Worm (Caenorhabditis elegans) whole organism, L2 larva: ENCODE results near the gene C33H5.13.

Experiments used
- F13H6.1 ChIP-seq: sonication (generic microtip); optimal IDR thresholded peaks from 2 replicates; lab custom pipeline; 2016; ENCODE audit warnings: missing genetic modification characterization, missing compliant biosample characterization
- elt-1 ChIP-seq: fragments of 150-350 bp; optimal IDR thresholded peaks from 2 replicates; lab custom pipeline; 2014; ENCODE audit warnings: missing biosample characterization, missing genetic modification characterization
- fos-1 ChIP-seq: fragments of 150-350 bp; optimal IDR thresholded peaks from 2 replicates; lab custom pipeline; 2014; ENCODE audit warnings: missing biosample characterization, missing genetic modification characterization
- lin-13 ChIP-seq: fragments of 150-350 bp; optimal IDR thresholded peaks from 2 replicates; lab custom pipeline; 2014; ENCODE audit warnings: missing biosample characterization, missing genetic modification reagents, missing genetic modification characterization
- mdl-1 ChIP-seq, 2 experiments: fragments of 150-350 bp in 1 of 2; sonication (generic microtip) in 1 of 2; optimal IDR thresholded peaks; 2 replicates each; lab custom pipeline; 2017; ENCODE audit warnings: missing biosample characterization in 2 of 2, missing genetic modification characterization in 2 of 2
- nhr-11 ChIP-seq: fragments of 150-350 bp; optimal IDR thresholded peaks from 2 replicates; lab custom pipeline; 2014; ENCODE audit warnings: missing biosample characterization, missing genetic modification characterization
- nhr-237 ChIP-seq: fragments of 150-350 bp; optimal IDR thresholded peaks from 2 replicates; lab custom pipeline; 2014; ENCODE audit warnings: missing biosample characterization, missing genetic modification characterization
- nhr-6 ChIP-seq: fragments of 150-350 bp; optimal IDR thresholded peaks from 2 replicates; lab custom pipeline; 2014; ENCODE audit warnings: missing biosample characterization, missing genetic modification characterization
- skn-1 ChIP-seq: sonication (generic microtip); optimal IDR thresholded peaks from 2 replicates; lab custom pipeline; 2017; ENCODE audit warnings: missing biosample characterization, missing genetic modification characterization
- zag-1 ChIP-seq: fragments of 150-350 bp; optimal IDR thresholded peaks from 2 replicates; lab custom pipeline; 2014; ENCODE audit warnings: missing biosample characterization, missing genetic modification characterization
- ztf-1 ChIP-seq: fragments of 200-800 bp; sonication (Bioruptor generic); conservative IDR thresholded peaks from 2 replicates; pipeline ENCODE4 v1.3.6; 2022; ENCODE audit warnings: missing genetic modification characterization, missing compliant biosample characterization

DNA sequence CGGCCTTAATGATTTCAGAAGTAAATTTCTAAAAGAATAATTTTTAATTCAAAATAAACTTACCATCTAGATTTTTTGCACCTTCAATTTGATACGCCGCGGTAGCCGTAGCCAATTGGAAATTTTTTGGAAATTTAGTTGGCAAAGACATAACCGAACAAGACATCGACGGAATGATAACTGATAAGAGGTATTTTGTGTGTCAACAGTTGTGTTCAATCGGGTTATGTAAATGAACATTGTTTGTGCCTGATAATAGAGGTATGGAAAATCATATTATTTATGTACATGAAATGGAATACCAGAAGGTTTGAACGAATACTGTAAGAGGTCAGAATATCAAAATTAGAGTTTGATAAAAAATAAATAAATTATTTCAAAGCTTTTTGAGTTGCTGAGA, 44.2 kb downstream of the C33H5.13 start, which contains the start of gene klo-1:
- no peak for TF ChIP-seq elt-1 (tag; lab: Kevin White, UChicago)
- TF ChIP-seq fos-1 (tag; lab: Kevin White, UChicago): peak; percentile 83
- TF ChIP-seq skn-1 (tag; lab: Kevin White, UChicago): no peak
- TF ChIP-seq ztf-1 (GFP tag; lab: Robert Waterston, UW): no peak
- no peak for TF ChIP-seq nhr-6
- no peak for TF ChIP-seq lin-13
- TF ChIP-seq zag-1 (tag; lab: Kevin White, UChicago): no peak
- TF ChIP-seq nhr-237 (tag; lab: Kevin White, UChicago): no peak
- TF ChIP-seq F13H6.1: no peak
- no peak for TF ChIP-seq nhr-11 (tag; lab: Kevin White, UChicago)
- no peak for TF ChIP-seq mdl-1 (tag; optimal IDR thresholded peaks at IDR 0.05; lab: Kevin White, UChicago)
